Worm (Caenorhabditis elegans): ENCODE results near the gene dmsr-1.
"Not testable (repeated sequence)": the region's sequence is repeated elsewhere in the genome, so short reads cannot be mapped to it uniquely, and the experiment has no call there.

Gene dmsr-1

ce11 chrV:11480734-11481133 is 42.2 kb downstream of the dmsr-1 start, which contains the start of gene T11F9.14:
Gene T11F9.14, minus strand, starts transcription at chrV:11480834.
- not testable (repeated sequence) for TF ChIP-seq lsy-2, C34B4.2, nhr-11 (tag; optimal IDR thresholded peaks at IDR 0.05)

- TF ChIP-seq ceh-8 (GFP tag; optimal IDR thresholded peaks at IDR 0.05); blmp-1 (tag; optimal IDR thresholded peaks at IDR 0.05); fkh-8 (tag; optimal IDR thresholded peaks at IDR 0.05): not testable (repeated sequence)
Observed at ce11 chrV:11483580-11484092, 45.1 kb downstream of the dmsr-1 start, which contains the start of gene col-157. Gene col-157, plus strand, starts transcription at chrV:11484042.

- TF ChIP-seq hlh-4 (tag; optimal IDR thresholded peaks at IDR 0.05) (no peak), ztf-11 (tag; optimal IDR thresholded peaks at IDR 0.05) (no peak), ceh-82 (tag; optimal IDR thresholded peaks at IDR 0.05) (no peak), C34B4.2 (tag; optimal IDR thresholded peaks at IDR 0.05) (no peak), ets-5 (GFP tag; IDR thresholded peaks at IDR 0.05) (no peak), lin-14 (GFP tag; optimal IDR thresholded peaks at IDR 0.05) (no peak), nhr-71 (tag; optimal IDR thresholded peaks at IDR 0.05) (no peak), lin-13 (GFP tag; optimal IDR thresholded peaks at IDR 0.05) (no peak), blmp-1 (tag; optimal IDR thresholded peaks at IDR 0.05) (no peak), pax-3 (tag; optimal IDR thresholded peaks at IDR 0.05) (no peak), nhr-76 (tag; optimal IDR thresholded peaks at IDR 0.05) (no peak)
Observed at ce11 chrV:11484404-11484803, 45.8 kb downstream of the dmsr-1 start.

ce11 chrV:11485558-11485957 is 47.0 kb downstream of the dmsr-1 start, which contains the start of gene srh-1:
Gene srh-1, plus strand, starts transcription at chrV:11485858.
- TF ChIP-seq fkh-4 (tag; optimal IDR thresholded peaks at IDR 0.05; ENCODE audit: borderline replicate concordance) = no peak
- no peak for TF ChIP-seq fkh-10 (GFP tag; optimal IDR thresholded peaks at IDR 0.05)
- TF ChIP-seq lin-13 (GFP tag; optimal IDR thresholded peaks at IDR 0.05) = no peak
- no peak for TF ChIP-seq sup-37 (GFP tag; optimal IDR thresholded peaks at IDR 0.05)
- TF ChIP-seq jun-1 (tag; optimal IDR thresholded peaks at IDR 0.05) = no peak
- no peak for TF ChIP-seq elt-3 (tag; optimal IDR thresholded peaks at IDR 0.05)
- no peak for TF ChIP-seq zip-4 (GFP tag; optimal IDR thresholded peaks at IDR 0.05)
- TF ChIP-seq nhr-47 (tag; optimal IDR thresholded peaks at IDR 0.05) = no peak
- no peak for TF ChIP-seq mef-2 (tag; optimal IDR thresholded peaks at IDR 0.05)
- no peak for TF ChIP-seq lin-39 (tag; optimal IDR thresholded peaks at IDR 0.05)

ce11 chrV:11486680-11487079 is 48.1 kb downstream of the dmsr-1 start, which contains the start of gene T11F9.10:
Gene T11F9.10, plus strand, starts transcription at chrV:11486980.
- TF ChIP-seq aha-1 (tag; optimal IDR thresholded peaks at IDR 0.05) = no peak
- no peak for TF ChIP-seq nhr-76 (tag; optimal IDR thresholded peaks at IDR 0.05)
- TF ChIP-seq dpl-1 (GFP tag; optimal IDR thresholded peaks at IDR 0.05) = no peak
- TF ChIP-seq ztf-4 (tag; optimal IDR thresholded peaks at IDR 0.05) = no peak
- TF ChIP-seq ces-1 (GFP tag; optimal IDR thresholded peaks at IDR 0.05) = no peak
- no peak for TF ChIP-seq pag-3 (tag; optimal IDR thresholded peaks at IDR 0.05; ENCODE audit: borderline replicate concordance, insufficient read depth)
- no peak for TF ChIP-seq nhr-19 (GFP tag; conservative IDR thresholded peaks at IDR 0.05)
- TF ChIP-seq ama-1 (optimal IDR thresholded peaks at IDR 0.05) = no peak
- TF ChIP-seq zip-4 (GFP tag; optimal IDR thresholded peaks at IDR 0.05) = no peak

- no peak for TF ChIP-seq lin-13 (GFP tag; optimal IDR thresholded peaks at IDR 0.05)
- no peak for TF ChIP-seq dsc-1 (tag; optimal IDR thresholded peaks at IDR 0.05)
- TF ChIP-seq egl-13 (tag; optimal IDR thresholded peaks at IDR 0.05) = no peak
Observed at ce11 chrV:11488288-11488687, 49.7 kb downstream of the dmsr-1 start.

All from whole organism, L1 larva.